Fruit fly (Drosophila melanogaster): ENCODE measurements around the gene ppk16.

The ppk16 gene

DNA sequence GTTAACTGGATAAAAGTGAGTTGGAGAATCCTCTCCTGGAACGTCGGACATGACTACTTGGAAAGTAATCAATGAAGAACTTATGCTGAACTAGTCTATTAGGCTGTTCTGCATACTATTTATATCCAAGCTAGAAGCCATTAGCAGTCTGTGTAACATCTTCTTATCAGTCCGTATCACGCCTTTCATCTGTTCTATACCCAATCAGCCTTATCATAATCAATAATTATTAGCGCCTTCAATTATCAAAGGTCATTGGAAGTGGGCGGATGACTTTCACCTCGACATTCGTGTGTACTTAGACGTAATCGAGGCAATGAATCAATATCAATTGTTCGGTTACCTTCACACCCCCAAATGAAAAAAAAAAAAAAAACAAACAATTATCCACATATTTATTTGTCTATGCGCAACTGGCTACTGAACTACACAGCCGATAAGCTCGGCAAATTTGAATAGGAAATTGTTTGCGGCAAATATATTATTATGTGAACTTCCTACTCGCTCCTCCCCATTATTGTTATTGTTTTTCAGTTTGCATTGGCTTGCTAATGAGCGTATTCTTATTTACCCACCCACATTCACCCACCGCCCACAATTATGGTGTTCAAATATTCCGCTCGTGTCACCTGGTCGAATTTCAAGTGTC lies at the start of gene ppk16, which contains the start of gene ppk11:
Gene ppk16 (minus strand): TSS at position 51 of the 649 bp plus-strand sequence.
Gene ppk11 (minus strand): TSS at position 51 of the 649 bp plus-strand sequence.
- TF ChIP-seq EcR (GFP tag; optimal IDR thresholded peaks at IDR 0.05): no peak
- no peak for TF ChIP-seq CG8478 (optimal IDR thresholded peaks at IDR 0.05)
- no peak for TF ChIP-seq Dll (optimal IDR thresholded peaks at IDR 0.05)
- TF ChIP-seq psq (optimal IDR thresholded peaks at IDR 0.05): no peak
- TF ChIP-seq usp (GFP tag; optimal IDR thresholded peaks at IDR 0.05): no peak
- no peak for TF ChIP-seq pan (optimal IDR thresholded peaks at IDR 0.05)

dm6 chr2L:9792945-9793344 lies 18.1 kb upstream of the ppk16 start, which contains the start of gene CG13123:
Gene CG13123, minus strand, starts transcription at chr2L:9793107.
- TF ChIP-seq Dll (optimal IDR thresholded peaks at IDR 0.05): no peak
- no peak for TF ChIP-seq psq (optimal IDR thresholded peaks at IDR 0.05)
- TF ChIP-seq pan (optimal IDR thresholded peaks at IDR 0.05): no peak
- TF ChIP-seq EcR (GFP tag; optimal IDR thresholded peaks at IDR 0.05): no peak
- no peak for TF ChIP-seq CG8478 (optimal IDR thresholded peaks at IDR 0.05)
- TF ChIP-seq usp (GFP tag; optimal IDR thresholded peaks at IDR 0.05): no peak

- TF ChIP-seq CG8478 (optimal IDR thresholded peaks at IDR 0.05) (no peak), EcR (GFP tag; optimal IDR thresholded peaks at IDR 0.05) (no peak), pan (optimal IDR thresholded peaks at IDR 0.05) (no peak), usp (GFP tag; optimal IDR thresholded peaks at IDR 0.05) (no peak), Dll (optimal IDR thresholded peaks at IDR 0.05) (no peak), psq (optimal IDR thresholded peaks at IDR 0.05) (no peak)
Measured at dm6 chr2L:9790535-9790992, 15.7 kb upstream of the ppk16 start, which contains the start of gene CG4036. Gene CG4036, plus strand, starts transcription at chr2L:9790882.

DNA sequence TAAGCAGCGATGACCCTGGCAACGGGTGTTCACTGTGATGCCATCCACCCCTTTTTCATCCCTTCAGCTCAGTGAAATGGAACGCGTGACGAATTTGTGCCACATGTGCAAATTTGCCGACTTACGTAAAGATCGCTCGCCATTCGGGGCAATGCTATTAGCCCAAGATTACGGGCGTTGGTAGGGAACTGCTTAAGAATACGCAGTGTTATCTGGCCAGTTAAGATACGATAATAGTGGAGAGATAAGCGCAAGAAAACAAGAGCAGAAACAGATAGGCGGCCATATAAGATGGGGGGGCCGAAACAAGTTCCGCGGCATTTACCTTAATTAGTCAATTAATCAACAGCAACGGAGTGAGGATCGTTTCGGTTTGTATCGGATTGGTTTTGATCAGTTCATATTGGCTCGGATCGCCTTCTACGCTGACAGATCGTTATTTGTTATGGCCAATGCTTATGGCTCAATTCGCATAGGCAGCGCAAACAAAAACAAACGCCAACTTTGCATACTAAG lies 11.1 kb upstream of the ppk16 start:
- no peak for TF ChIP-seq Dll (optimal IDR thresholded peaks at IDR 0.05)
- no peak for TF ChIP-seq pan (optimal IDR thresholded peaks at IDR 0.05)
- no peak for TF ChIP-seq CG8478 (optimal IDR thresholded peaks at IDR 0.05)
- TF ChIP-seq EcR (GFP tag; optimal IDR thresholded peaks at IDR 0.05): peak in 1 of 2 experiments; percentile 14

- no peak for TF ChIP-seq EcR (GFP tag; optimal IDR thresholded peaks at IDR 0.05)
- TF ChIP-seq CG8478 (optimal IDR thresholded peaks at IDR 0.05): no peak
- no peak for TF ChIP-seq pan (optimal IDR thresholded peaks at IDR 0.05)
- no peak for TF ChIP-seq usp (GFP tag; optimal IDR thresholded peaks at IDR 0.05)
- TF ChIP-seq psq (optimal IDR thresholded peaks at IDR 0.05): no peak
- TF ChIP-seq Dll (optimal IDR thresholded peaks at IDR 0.05): no peak
Measured at dm6 chr2L:9784468-9784867, 9.6 kb upstream of the ppk16 start.

DNA sequence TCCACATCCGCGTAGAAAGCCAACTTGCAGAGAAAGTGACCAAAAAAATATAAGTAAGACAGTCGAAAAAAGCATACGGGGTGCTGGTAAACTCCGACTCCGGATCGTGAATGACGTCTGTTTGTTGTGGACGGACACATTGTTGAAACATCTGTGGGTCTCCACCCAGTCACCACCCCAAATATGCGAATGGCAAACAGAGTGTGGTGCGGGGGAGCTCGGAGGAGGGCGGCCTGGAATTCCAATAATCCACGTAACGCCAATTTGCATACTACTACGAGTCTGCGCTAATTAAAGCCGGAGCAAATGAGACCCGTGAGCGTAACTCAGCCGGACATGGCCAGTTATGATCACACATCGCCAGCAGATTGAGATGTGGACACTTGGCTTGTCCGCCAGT lies 8.3 kb upstream of the ppk16 start:
- TF ChIP-seq usp (GFP tag; optimal IDR thresholded peaks at IDR 0.05) (no peak), Dll (optimal IDR thresholded peaks at IDR 0.05) (no peak), psq (optimal IDR thresholded peaks at IDR 0.05) (no peak), pan (optimal IDR thresholded peaks at IDR 0.05) (no peak), EcR (GFP tag; optimal IDR thresholded peaks at IDR 0.05) (no peak), CG8478 (optimal IDR thresholded peaks at IDR 0.05) (no peak)

DNA sequence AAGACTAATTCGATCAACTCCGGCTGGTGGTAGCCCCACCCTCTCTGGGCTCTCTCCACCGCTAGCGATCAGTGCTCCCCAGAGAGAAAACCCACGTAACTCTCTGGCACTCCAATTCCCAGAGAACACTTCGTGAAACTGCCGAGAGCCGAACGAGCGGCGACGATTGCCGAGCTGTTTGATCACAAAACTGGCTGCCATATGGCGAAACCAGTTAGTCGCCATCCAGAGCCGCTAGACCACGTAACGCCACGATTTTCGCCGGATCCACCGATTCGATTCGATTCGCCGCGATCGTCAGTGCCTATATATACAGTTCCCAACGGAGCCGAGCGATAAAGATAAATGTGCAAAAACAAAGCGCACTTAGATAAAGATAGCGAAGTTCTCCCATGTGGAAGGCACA lies 7.3 kb upstream of the ppk16 start, which contains the start of gene IP3K1:
Gene IP3K1 (plus strand): TSS at position 209 of the 406 bp plus-strand sequence.
- TF ChIP-seq pan (optimal IDR thresholded peaks at IDR 0.05): no peak
- TF ChIP-seq EcR (GFP tag; optimal IDR thresholded peaks at IDR 0.05): peak in 1 of 2 experiments; percentile 81
- TF ChIP-seq CG8478 (optimal IDR thresholded peaks at IDR 0.05): no peak

DNA sequence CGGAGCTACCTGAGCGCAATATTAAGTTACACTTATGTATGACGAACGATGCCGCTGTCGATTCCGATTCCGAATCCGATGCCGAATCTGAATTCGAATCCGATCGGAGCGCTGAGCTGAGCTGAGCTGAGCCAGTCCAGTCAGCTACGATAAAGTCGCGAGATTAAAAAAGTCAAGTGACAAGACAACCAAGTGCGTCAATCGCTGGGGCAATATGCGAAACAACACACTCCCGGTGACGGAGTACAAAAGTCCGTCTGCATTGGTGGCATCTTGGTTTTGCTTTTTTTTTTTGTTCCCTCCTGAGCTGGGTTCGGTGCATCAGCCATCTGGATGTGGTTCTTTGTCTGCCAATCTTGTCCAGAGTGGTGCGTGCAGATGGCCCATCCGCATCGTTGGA lies 4.9 kb upstream of the ppk16 start:
- TF ChIP-seq usp (GFP tag; optimal IDR thresholded peaks at IDR 0.05) (no peak), CG8478 (optimal IDR thresholded peaks at IDR 0.05) (no peak), psq (optimal IDR thresholded peaks at IDR 0.05) (no peak), EcR (GFP tag; optimal IDR thresholded peaks at IDR 0.05) (no peak), pan (optimal IDR thresholded peaks at IDR 0.05) (no peak), Dll (optimal IDR thresholded peaks at IDR 0.05) (no peak)

- TF ChIP-seq Dll (optimal IDR thresholded peaks at IDR 0.05) (no peak), EcR (GFP tag; optimal IDR thresholded peaks at IDR 0.05) (no peak), pan (optimal IDR thresholded peaks at IDR 0.05) (no peak), CG8478 (optimal IDR thresholded peaks at IDR 0.05) (no peak), usp (GFP tag; optimal IDR thresholded peaks at IDR 0.05) (no peak), psq (optimal IDR thresholded peaks at IDR 0.05) (no peak)
Measured at dm6 chr2L:9779147-9779546, 4.3 kb upstream of the ppk16 start.

DNA sequence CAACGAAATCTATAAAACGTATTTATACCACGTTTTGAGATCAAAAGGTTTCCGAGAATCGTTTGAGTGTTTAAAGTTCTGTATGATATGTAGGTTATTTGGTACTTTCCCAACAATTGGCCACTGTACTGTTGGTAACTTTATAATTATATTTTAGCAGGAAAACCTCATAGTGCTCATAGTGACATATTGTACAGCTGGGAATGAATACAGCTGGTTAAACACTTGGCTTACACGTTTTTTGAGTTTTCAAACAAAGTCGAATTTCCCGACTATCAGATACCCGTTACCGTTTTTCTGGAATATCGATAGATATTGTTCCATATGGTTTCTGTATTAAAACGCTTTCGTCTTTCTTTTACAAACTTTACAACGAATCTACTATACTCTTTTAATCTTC lies 3.6 kb upstream of the ppk16 start:
- no peak for TF ChIP-seq psq (optimal IDR thresholded peaks at IDR 0.05)
- TF ChIP-seq pan (optimal IDR thresholded peaks at IDR 0.05): no peak
- TF ChIP-seq EcR (GFP tag; optimal IDR thresholded peaks at IDR 0.05): no peak
- no peak for TF ChIP-seq usp (GFP tag; optimal IDR thresholded peaks at IDR 0.05)
- no peak for TF ChIP-seq CG8478 (optimal IDR thresholded peaks at IDR 0.05)
- TF ChIP-seq Dll (optimal IDR thresholded peaks at IDR 0.05): no peak

dm6 chr2L:9777927-9778326 lies 3.1 kb upstream of the ppk16 start:
- TF ChIP-seq usp (GFP tag; optimal IDR thresholded peaks at IDR 0.05): no peak
- no peak for TF ChIP-seq EcR (GFP tag; optimal IDR thresholded peaks at IDR 0.05)
- TF ChIP-seq CG8478 (optimal IDR thresholded peaks at IDR 0.05): no peak
- no peak for TF ChIP-seq Dll (optimal IDR thresholded peaks at IDR 0.05)
- TF ChIP-seq pan (optimal IDR thresholded peaks at IDR 0.05): no peak
- TF ChIP-seq psq (optimal IDR thresholded peaks at IDR 0.05): no peak

DNA sequence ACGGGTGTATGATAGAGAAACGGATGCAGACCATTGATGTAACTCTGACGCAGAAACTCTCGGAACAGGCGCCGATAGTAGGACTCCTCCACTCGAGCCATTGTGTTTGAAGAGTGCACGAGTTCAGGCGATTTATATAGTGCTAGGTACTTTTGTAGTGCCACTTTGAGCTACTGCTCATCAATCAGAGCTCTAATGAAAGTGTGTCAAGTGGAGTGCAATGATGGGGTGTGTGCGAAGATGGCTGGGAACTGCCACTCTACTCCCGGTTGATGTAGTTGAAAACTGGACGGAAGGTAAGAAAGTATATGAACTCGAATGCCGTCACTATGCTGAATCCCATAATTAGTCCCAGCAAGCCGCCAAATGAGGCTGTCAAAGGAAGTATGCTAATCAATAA lies 3.9 kb downstream of the ppk16 start, which contains the start of gene ppk18:
Gene ppk18 (minus strand): TSS at position 101 of the 400 bp plus-strand sequence.
- no peak for TF ChIP-seq psq (optimal IDR thresholded peaks at IDR 0.05)
- no peak for TF ChIP-seq pan (optimal IDR thresholded peaks at IDR 0.05)
- no peak for TF ChIP-seq Dll (optimal IDR thresholded peaks at IDR 0.05)
- no peak for TF ChIP-seq usp (GFP tag; optimal IDR thresholded peaks at IDR 0.05)
- TF ChIP-seq EcR (GFP tag; optimal IDR thresholded peaks at IDR 0.05): no peak
- no peak for TF ChIP-seq CG8478 (optimal IDR thresholded peaks at IDR 0.05)

All from whole organism.